Fruit fly (Drosophila melanogaster) whole organism, prepupa: ENCODE data around the gene CG31778.

Source experiments
- Blimp-1 ChIP-seq: fragments of 200-800 bp; sonication (Bioruptor generic); optimal IDR thresholded peaks from 3 replicates; lab custom pipeline; 2017; ENCODE audit warnings: missing biosample characterization, missing genetic modification characterization, mild to moderate bottlenecking, moderate library complexity, missing genetic modification reagents
- CG10631 ChIP-seq: fragments of 200-800 bp; sonication (Bioruptor generic); optimal IDR thresholded peaks from 2 replicates; lab custom pipeline; 2016; ENCODE audit warnings: missing biosample characterization, missing genetic modification characterization
- CG10669 ChIP-seq: fragments of 200-800 bp; sonication (Bioruptor generic); optimal IDR thresholded peaks from 3 replicates; lab custom pipeline; 2018; ENCODE audit warnings: missing biosample characterization, mild to moderate bottlenecking, missing genetic modification characterization, moderate library complexity
- CG11294 ChIP-seq: fragments of 200-800 bp; sonication (Bioruptor generic); IDR thresholded peaks from 2 replicates; pipeline ENCODE4 v1.3.6; 2022; ENCODE audit warnings: missing biosample characterization, missing genetic modification characterization
- CG11762 ChIP-seq: fragments of 200-800 bp; sonication (Bioruptor generic); optimal IDR thresholded peaks from 3 replicates; lab custom pipeline; 2016; ENCODE audit warnings: missing biosample characterization, missing genetic modification characterization; ENCODE audit not compliant: insufficient read depth
- CG11902 ChIP-seq: fragments of 200-800 bp; sonication (Bioruptor generic); optimal IDR thresholded peaks from 3 replicates; lab custom pipeline; 2016; ENCODE audit warnings: missing biosample characterization, missing genetic modification characterization
- CG1621 ChIP-seq: fragments of 200-800 bp; sonication (Bioruptor generic); optimal IDR thresholded peaks from 3 replicates; lab custom pipeline; 2018; ENCODE audit warnings: missing biosample characterization, mild to moderate bottlenecking, missing genetic modification characterization
- CG16779 ChIP-seq: fragments of 200-800 bp; sonication (Bioruptor generic); optimal IDR thresholded peaks from 3 replicates; lab custom pipeline; 2017; ENCODE audit warnings: missing biosample characterization, mild to moderate bottlenecking, missing genetic modification characterization
- CG3032 ChIP-seq: fragments of 200-800 bp; optimal IDR thresholded peaks from 2 replicates; lab custom pipeline; 2019; ENCODE audit warnings: missing biosample characterization, mild to moderate bottlenecking, missing genetic modification characterization, moderate library complexity
- CG31627 ChIP-seq: fragments of 200-800 bp; sonication (Bioruptor generic); optimal IDR thresholded peaks from 3 replicates; lab custom pipeline; 2016; ENCODE audit warnings: missing biosample characterization, missing genetic modification characterization
- CG32006 ChIP-seq: fragments of 200-800 bp; sonication (Bioruptor generic); optimal IDR thresholded peaks from 3 replicates; lab custom pipeline; 2017; ENCODE audit warnings: missing biosample characterization, mild to moderate bottlenecking, missing genetic modification characterization
- CG34406 ChIP-seq: fragments of 200-800 bp; sonication (Bioruptor generic); optimal IDR thresholded peaks from 3 replicates; lab custom pipeline; 2016; ENCODE audit warnings: missing biosample characterization, missing genetic modification characterization
- CG4318 ChIP-seq: fragments of 200-800 bp; sonication (Bioruptor generic); optimal IDR thresholded peaks from 3 replicates; lab custom pipeline; 2017; ENCODE audit warnings: missing biosample characterization, mild to moderate bottlenecking, missing genetic modification characterization
- CG6163 ChIP-seq: fragments of 200-800 bp; sonication (Bioruptor generic); IDR thresholded peaks from 3 replicates; pipeline ENCODE4 v1.3.6; 2022; ENCODE audit warnings: missing biosample characterization, missing genetic modification characterization
- CG6276 ChIP-seq: fragments of 200-800 bp; sonication (Bioruptor generic); optimal IDR thresholded peaks from 2 replicates; lab custom pipeline; 2017; ENCODE audit warnings: missing biosample characterization, mild to moderate bottlenecking, missing genetic modification characterization
- CG6808 ChIP-seq: fragments of 200-800 bp; sonication (Bioruptor generic); optimal IDR thresholded peaks from 3 replicates; lab custom pipeline; 2017; ENCODE audit warnings: missing biosample characterization, missing genetic modification characterization, mild to moderate bottlenecking, moderate library complexity, missing genetic modification reagents
- CG6854 ChIP-seq: fragments of 200-800 bp; sonication (Bioruptor generic); optimal IDR thresholded peaks from 2 replicates; lab custom pipeline; 2017; ENCODE audit warnings: missing biosample characterization, mild to moderate bottlenecking, missing genetic modification characterization
- CG8319 ChIP-seq: fragments of 200-800 bp; sonication (Bioruptor generic); optimal IDR thresholded peaks from 3 replicates; lab custom pipeline; 2016; ENCODE audit warnings: missing biosample characterization, missing genetic modification characterization
- Eip75B ChIP-seq: fragments of 200-800 bp; sonication (Bioruptor generic); optimal IDR thresholded peaks from 3 replicates; lab custom pipeline; 2016; ENCODE audit warnings: missing biosample characterization, missing genetic modification characterization
- Eip78C ChIP-seq: fragments of 200-800 bp; sonication (Bioruptor generic); peaks from one replicate; lab custom pipeline; 2016; ENCODE audit warnings: missing biosample characterization, missing genetic modification characterization
- Eip93F ChIP-seq: fragments of 200-800 bp; sonication (Bioruptor generic); optimal IDR thresholded peaks from 2 replicates; lab custom pipeline; 2016; ENCODE audit warnings: missing biosample characterization, mild to moderate bottlenecking, missing genetic modification characterization
- Ets21C ChIP-seq: fragments of 200-800 bp; sonication (Bioruptor generic); optimal IDR thresholded peaks from 3 replicates; lab custom pipeline; 2016; ENCODE audit warnings: missing biosample characterization, missing genetic modification characterization
- Ets96B ChIP-seq: fragments of 200-800 bp; optimal IDR thresholded peaks from 2 replicates; lab custom pipeline; 2019; ENCODE audit warnings: missing biosample characterization, mild to moderate bottlenecking, missing genetic modification characterization, moderate library complexity
- Gug ChIP-seq: fragments of 200-800 bp; sonication (Bioruptor generic); IDR thresholded peaks from 2 replicates; pipeline ENCODE4 v1.3.6; 2022; ENCODE audit warnings: missing biosample characterization, missing genetic modification characterization
- Hr38 ChIP-seq: sonication (Bioruptor generic); optimal IDR thresholded peaks from 2 replicates; lab custom pipeline; 2016; ENCODE audit warnings: missing biosample characterization, missing genetic modification characterization
- Hr39 ChIP-seq: fragments of 200-800 bp; sonication (Bioruptor generic); optimal IDR thresholded peaks from 2 replicates; lab custom pipeline; 2016; ENCODE audit warnings: missing biosample characterization, missing genetic modification characterization
- Hr4 ChIP-seq: fragments of 200-800 bp; sonication (Bioruptor generic); optimal IDR thresholded peaks from 3 replicates; lab custom pipeline; 2016; ENCODE audit warnings: missing biosample characterization, missing genetic modification characterization
- Lpt ChIP-seq: fragments of 200-800 bp; sonication (Bioruptor generic); optimal IDR thresholded peaks from 3 replicates; lab custom pipeline; 2016; ENCODE audit warnings: missing biosample characterization, missing genetic modification characterization
- Met ChIP-seq: fragments of 200-800 bp; sonication (Bioruptor generic); optimal IDR thresholded peaks from 3 replicates; lab custom pipeline; 2016; ENCODE audit warnings: missing biosample characterization, missing genetic modification characterization
- OdsH ChIP-seq: fragments of 200-800 bp; sonication (Bioruptor generic); optimal IDR thresholded peaks from 3 replicates; lab custom pipeline; 2016; ENCODE audit warnings: missing biosample characterization, missing genetic modification characterization
- Smox ChIP-seq: fragments of 200-800 bp; sonication (Bioruptor generic); optimal IDR thresholded peaks from 3 replicates; lab custom pipeline; 2016; ENCODE audit warnings: missing biosample characterization, missing genetic modification characterization
- Sox102F ChIP-seq: fragments of 200-800 bp; sonication (Bioruptor generic); optimal IDR thresholded peaks from 2 replicates; lab custom pipeline; 2016; ENCODE audit warnings: missing biosample characterization, mild to moderate bottlenecking, missing genetic modification characterization
- Sox15 ChIP-seq: fragments of 200-800 bp; sonication (Bioruptor generic); optimal IDR thresholded peaks from 3 replicates; lab custom pipeline; 2016; ENCODE audit warnings: missing biosample characterization, missing genetic modification characterization
- achi ChIP-seq: fragments of 200-800 bp; sonication (Bioruptor generic); optimal IDR thresholded peaks from 3 replicates; lab custom pipeline; 2016; ENCODE audit warnings: missing biosample characterization, missing genetic modification characterization
- acj6 ChIP-seq: fragments of 200-800 bp; sonication (Bioruptor generic); optimal IDR thresholded peaks from 3 replicates; lab custom pipeline; 2016; ENCODE audit warnings: missing biosample characterization, missing genetic modification characterization
- cyc ChIP-seq: fragments of 200-800 bp; sonication (Bioruptor generic); optimal IDR thresholded peaks from 3 replicates; lab custom pipeline; 2016; ENCODE audit warnings: missing biosample characterization, missing genetic modification characterization
- dsx ChIP-seq: fragments of 200-800 bp; optimal IDR thresholded peaks from 3 replicates; lab custom pipeline; 2019; ENCODE audit warnings: missing biosample characterization, mild to moderate bottlenecking, missing genetic modification characterization, moderate library complexity; ENCODE audit not compliant: poor library complexity, severe bottlenecking
- eg ChIP-seq: fragments of 200-800 bp; sonication (Bioruptor generic); IDR thresholded peaks from 3 replicates; pipeline ENCODE4 v1.3.6; 2022; ENCODE audit warnings: missing biosample characterization, missing genetic modification characterization
- esn ChIP-seq: fragments of 200-800 bp; sonication (Bioruptor generic); optimal IDR thresholded peaks from 2 replicates; lab custom pipeline; 2016; ENCODE audit warnings: missing biosample characterization, mild to moderate bottlenecking, missing genetic modification characterization, moderate library complexity
- fd59A ChIP-seq: fragments of 200-800 bp; sonication (Bioruptor generic); optimal IDR thresholded peaks from 2 replicates; lab custom pipeline; 2017; ENCODE audit warnings: missing biosample characterization, mild to moderate bottlenecking, missing genetic modification characterization, missing genetic modification reagents
- fd85E ChIP-seq: fragments of 200-800 bp; sonication (Bioruptor generic); optimal IDR thresholded peaks from 3 replicates; lab custom pipeline; 2016; ENCODE audit warnings: missing biosample characterization, missing genetic modification characterization
- fkh ChIP-seq: fragments of 200-800 bp; sonication (Bioruptor generic); optimal IDR thresholded peaks from 3 replicates; lab custom pipeline; 2017; ENCODE audit warnings: missing biosample characterization, mild to moderate bottlenecking, missing genetic modification characterization, moderate library complexity
- lz ChIP-seq: fragments of 200-800 bp; sonication (Bioruptor generic); optimal IDR thresholded peaks from 3 replicates; lab custom pipeline; 2016; ENCODE audit warnings: missing biosample characterization, missing genetic modification characterization
- net ChIP-seq: fragments of 200-800 bp; sonication (Bioruptor generic); optimal IDR thresholded peaks from 3 replicates; lab custom pipeline; 2016; ENCODE audit warnings: missing biosample characterization, missing genetic modification characterization
- pdm3 ChIP-seq: fragments of 200-800 bp; sonication (Bioruptor generic); optimal IDR thresholded peaks from 3 replicates; lab custom pipeline; 2016; ENCODE audit warnings: missing biosample characterization, missing genetic modification characterization
- salr ChIP-seq, 2 experiments: fragments of 200-800 bp; sonication (Bioruptor generic); optimal IDR thresholded peaks; 3 replicates each; lab custom pipeline; 2016 to 2018; ENCODE audit warnings: missing biosample characterization in 2 of 2, missing genetic modification characterization in 2 of 2, mild to moderate bottlenecking in 1 of 2
- spab ChIP-seq: fragments of 200-800 bp; sonication (Bioruptor generic); optimal IDR thresholded peaks from 2 replicates; lab custom pipeline; 2017; ENCODE audit warnings: missing biosample characterization, mild to moderate bottlenecking, missing genetic modification characterization, missing genetic modification reagents
- topi ChIP-seq: fragments of 200-800 bp; sonication (Bioruptor generic); optimal IDR thresholded peaks from 3 replicates; lab custom pipeline; 2016; ENCODE audit warnings: missing biosample characterization, missing genetic modification characterization
- vri ChIP-seq: fragments of 200-800 bp; sonication (Bioruptor generic); optimal IDR thresholded peaks from 3 replicates; lab custom pipeline; 2016; ENCODE audit warnings: missing biosample characterization, mild to moderate bottlenecking, missing genetic modification characterization

Gene CG31778

dm6 chr2L:3729635-3730034, 24.3 kb upstream of the CG31778 start:
- TF ChIP-seq CG32006 (GFP tag; lab: Kevin White, UChicago) = no peak
- no peak for TF ChIP-seq esn (GFP tag; lab: Kevin White, UChicago)
- no peak for TF ChIP-seq salr (GFP tag; optimal IDR thresholded peaks at IDR 0.05; lab: Kevin White, UChicago)
- TF ChIP-seq Hr39 = no peak
- TF ChIP-seq CG31627 (GFP tag; lab: Kevin White, UChicago) = no peak
- TF ChIP-seq Sox102F (GFP tag; lab: Kevin White, UChicago) = no peak
- TF ChIP-seq Eip93F (GFP tag; lab: Kevin White, UChicago) = no peak
- TF ChIP-seq CG11294 = no peak
- TF ChIP-seq Ets96B (tag; lab: Kevin White, UChicago) = no peak
- no peak for TF ChIP-seq achi (GFP tag; lab: Kevin White, UChicago)
- TF ChIP-seq, all 60 proteins: peak for 0

dm6 chr2L:3719414-3719959, 14.2 kb upstream of the CG31778 start:
- TF ChIP-seq cyc (GFP tag; lab: Kevin White, UChicago) (peak; percentile 14), CG32006 (GFP tag; lab: Kevin White, UChicago) (no peak), CG10631 (peak; percentile 32), Hr38 (GFP tag; lab: Kevin White, UChicago) (no peak), CG10669 (GFP tag; lab: Kevin White, UChicago) (peak; percentile 25), eg (GFP tag; lab: Robert Waterston, UW) (no peak), achi (GFP tag; lab: Kevin White, UChicago) (peak; percentile 33), Sox15 (GFP tag; lab: Kevin White, UChicago) (no peak), vri (GFP tag; lab: Kevin White, UChicago) (no peak), esn (GFP tag; lab: Kevin White, UChicago) (no peak), Eip78C (GFP tag; lab: Kevin White, UChicago) (peak; percentile 88), CG6854 (GFP tag; lab: Kevin White, UChicago) (no peak), fkh (GFP tag; lab: Kevin White, UChicago) (no peak), Ets96B (tag; lab: Kevin White, UChicago) (no peak), CG1621 (no peak), pdm3 (GFP tag; lab: Kevin White, UChicago) (peak; percentile 50), Blimp-1 (GFP tag; lab: Kevin White, UChicago) (no peak), CG31627 (GFP tag; lab: Kevin White, UChicago) (no peak), lz (GFP tag; lab: Kevin White, UChicago) (peak; percentile 1), CG16779 (no peak), CG4318 (GFP tag; lab: Kevin White, UChicago) (no peak), dsx (no peak), CG11762 (GFP tag; lab: Kevin White, UChicago) (no peak), OdsH (peak; percentile 40), Ets21C (GFP tag; lab: Kevin White, UChicago) (no peak), CG3032 (tag; lab: Kevin White, UChicago) (no peak), CG6808 (GFP tag; lab: Kevin White, UChicago) (peak; percentile 59), CG11902 (GFP tag; lab: Kevin White, UChicago) (no peak), topi (no peak), CG8319 (GFP tag; lab: Kevin White, UChicago) (no peak), spab (GFP tag; lab: Kevin White, UChicago) (peak; percentile 33), fd59A (GFP tag; lab: Kevin White, UChicago) (peak; percentile 45), Hr4 (GFP tag; lab: Kevin White, UChicago) (peak; percentile 28), Hr39 (peak; percentile 14), Smox (peak; percentile 26), CG34406 (peak; percentile 42), acj6 (peak; percentile 39), Eip75B (GFP tag; lab: Kevin White, UChicago) (peak; percentile 16), Met (GFP tag; lab: Kevin White, UChicago) (peak; percentile 22), CG6163 (no peak), CG6276 (GFP tag; lab: Kevin White, UChicago) (no peak), fd85E (GFP tag; lab: Kevin White, UChicago) (no peak), Lpt (GFP tag; lab: Kevin White, UChicago) (no peak), Sox102F (GFP tag; lab: Kevin White, UChicago) (no peak), net (GFP tag; lab: Kevin White, UChicago) (no peak), Gug (GFP tag; lab: Robert Waterston, UW) (no peak)
